Worm (Caenorhabditis elegans) whole organism, young adult: ENCODE measurements around the gene col-104.

Experiments
- B0035.1 ChIP-seq: sonication (generic microtip); optimal IDR thresholded peaks from 2 replicates; lab custom pipeline; 2016; ENCODE audit warnings: missing genetic modification characterization, mild to moderate bottlenecking, missing compliant biosample characterization, missing genotype, missing genetic modification reagents
- T07F8.4 ChIP-seq: sonication (generic microtip); optimal IDR thresholded peaks from 2 replicates; lab custom pipeline; 2016; ENCODE audit warnings: mild to moderate bottlenecking, missing genetic modification characterization, moderate library complexity, missing compliant biosample characterization
- ama-1 ChIP-seq, 3 experiments: fragments of 150-350 bp in 1 of 3; sonication (generic microtip) in 2 of 3; optimal IDR thresholded peaks; 2 replicates each; lab custom pipeline; 2014 to 2018; ENCODE audit warnings: missing biosample characterization in 2 of 3, missing genetic modification characterization in 2 of 3, missing genetic modification reagents in 2 of 3
- bed-1 ChIP-seq: fragments of 200-800 bp; sonication (Bioruptor generic); IDR thresholded peaks from 2 replicates; pipeline ENCODE4 v1.3.6; 2022; ENCODE audit warnings: missing genetic modification reagents, missing genetic modification characterization, missing compliant biosample characterization
- egl-44 ChIP-seq: fragments of 200-800 bp; sonication (Bioruptor generic); IDR thresholded peaks from 2 replicates; pipeline ENCODE4 v1.3.6; 2022; ENCODE audit warnings: missing genetic modification reagents, missing genetic modification characterization, missing compliant biosample characterization
- let-607 ChIP-seq, 2 experiments: fragments of 200-800 bp in 1 of 2; sonication (Bioruptor generic) in 1 of 2; sonication (generic microtip) in 1 of 2; optimal IDR thresholded peaks; 2 replicates each; lab custom pipeline; 2016 to 2018; ENCODE audit warnings: mild to moderate bottlenecking in 2 of 2, missing compliant biosample characterization in 2 of 2, missing genetic modification characterization in 2 of 2, moderate library complexity in 2 of 2, missing genotype in 1 of 2
- rcor-1 ChIP-seq: fragments of 200-800 bp; sonication (Bioruptor generic); IDR thresholded peaks from 2 replicates; pipeline ENCODE4 v1.3.6; 2022; ENCODE audit warnings: missing genetic modification reagents, missing genetic modification characterization, missing compliant biosample characterization

DNA sequence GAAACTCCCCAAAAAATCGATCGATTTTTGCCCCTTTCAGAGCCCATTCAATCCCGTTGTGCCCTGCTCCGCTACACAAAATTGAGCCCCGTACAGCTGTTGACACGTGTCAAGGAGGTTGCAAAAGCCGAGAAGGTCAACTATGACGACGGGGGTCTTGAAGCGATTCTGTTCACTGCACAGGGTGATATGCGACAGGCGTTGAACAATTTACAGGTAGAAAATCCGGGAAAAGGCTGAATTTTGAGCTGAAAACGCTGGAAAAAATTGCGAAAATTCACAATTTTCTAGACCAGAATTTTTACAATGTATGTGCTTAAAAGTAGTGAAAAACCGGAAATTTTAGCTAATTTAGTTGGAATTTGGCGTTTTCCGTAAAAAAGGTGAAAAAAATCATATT lies 5.8 kb downstream of the col-104 start:
- TF ChIP-seq T07F8.4 (tag; lab: Kevin White, UChicago), result no peak
- no peak for TF ChIP-seq ama-1 (optimal IDR thresholded peaks at IDR 0.05; lab: Kevin White, UChicago)
- TF ChIP-seq ama-1 (GFP tag; optimal IDR thresholded peaks at IDR 0.05; lab: Kevin White, UChicago), result no peak
- no peak for TF ChIP-seq B0035.1 (tag; lab: Kevin White, UChicago)
- TF ChIP-seq let-607 (tag; optimal IDR thresholded peaks at IDR 0.05; lab: Kevin White, UChicago), result no peak
- no peak for TF ChIP-seq bed-1 (GFP tag; lab: Robert Waterston, UW)
- TF ChIP-seq rcor-1 (GFP tag; lab: Robert Waterston, UW), result no peak
- TF ChIP-seq egl-44 (GFP tag; lab: Robert Waterston, UW), result no peak
